Fruit fly (Drosophila melanogaster): ENCODE results near the gene X11Lbeta.
A peak's percentile ranks its signal among the peaks of the same experiment; 100 is the strongest.

The X11Lbeta gene

DNA sequence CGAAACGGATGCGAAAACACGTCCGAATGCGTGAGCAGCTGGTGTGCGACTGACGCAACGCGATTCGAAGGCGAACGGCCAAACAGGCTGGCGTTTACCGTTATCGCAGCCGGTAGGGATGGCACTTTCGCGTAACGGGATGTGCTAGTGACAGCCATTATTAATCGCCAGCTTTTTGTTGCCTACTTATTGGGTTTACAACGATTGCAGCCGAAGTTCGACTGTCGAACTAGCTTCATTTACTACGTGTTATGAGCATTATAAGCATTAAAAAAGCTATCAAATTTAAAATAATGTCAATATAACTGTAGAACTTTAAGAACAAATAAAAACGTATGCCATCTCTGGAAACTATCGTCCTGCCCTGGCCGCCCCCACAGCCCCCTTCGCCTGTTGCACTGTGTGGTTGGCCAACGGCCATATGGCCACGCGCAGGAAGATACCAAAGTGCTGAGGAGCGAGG is 130.1 kb downstream of the X11Lbeta start, which contains the start of gene Rph (continued):
- TF ChIP-seq pros (GFP tag; optimal IDR thresholded peaks at IDR 0.05), result no peak
- TF ChIP-seq HLH4C (GFP tag; IDR thresholded peaks at IDR 0.05; ENCODE audit: partially characterized antibody), result no peak
- no peak for TF ChIP-seq CG12219 (GFP tag; optimal IDR thresholded peaks at IDR 0.05)
- TF ChIP-seq hbn (GFP tag; IDR thresholded peaks at IDR 0.05; ENCODE audit: partially characterized antibody), result no peak
- no peak for TF ChIP-seq Elba2 (GFP tag; optimal IDR thresholded peaks at IDR 0.05)
- TF ChIP-seq gfzf (GFP tag; optimal IDR thresholded peaks at IDR 0.05), result no peak
- TF ChIP-seq CG3163 (GFP tag; optimal IDR thresholded peaks at IDR 0.05), result no peak
- TF ChIP-seq CG7745 (tag; optimal IDR thresholded peaks at IDR 0.05), result no peak
- no peak for TF ChIP-seq kni (GFP tag; optimal IDR thresholded peaks at IDR 0.05)
- no peak for TF ChIP-seq prd (optimal IDR thresholded peaks at IDR 0.05)
- TF ChIP-seq prd (GFP tag; IDR thresholded peaks at IDR 0.05), result peak; percentile 44; the same call in 1 of the 3 replicates
- TF ChIP-seq sna (GFP tag; IDR thresholded peaks at IDR 0.05; ENCODE audit: partially characterized antibody), result no peak
- no peak for TF ChIP-seq dmrt99B (tag; optimal IDR thresholded peaks at IDR 0.05)
- peak; percentile 40 for TF ChIP-seq CG13894 (tag; optimal IDR thresholded peaks at IDR 0.05)
- TF ChIP-seq CG14014 (GFP tag; IDR thresholded peaks at IDR 0.05), result 0 out of 2 replicates have a peak, but pooled peaks have one; percentile 16
- TF ChIP-seq gcm (GFP tag; optimal IDR thresholded peaks at IDR 0.05), result no peak
- no peak for TF ChIP-seq CG4328 (GFP tag; optimal IDR thresholded peaks at IDR 0.05)
- TF ChIP-seq CG1602 (GFP tag; optimal IDR thresholded peaks at IDR 0.05), result no peak
- TF ChIP-seq emc (GFP tag; optimal IDR thresholded peaks at IDR 0.05), result no peak
- no peak for TF ChIP-seq CG15479 (GFP tag; optimal IDR thresholded peaks at IDR 0.05)
- TF ChIP-seq gt (GFP tag; IDR thresholded peaks at IDR 0.05), result no peak
- TF ChIP-seq Dp (GFP tag; optimal IDR thresholded peaks at IDR 0.05), result no peak
- TF ChIP-seq CG13424 (tag; optimal IDR thresholded peaks at IDR 0.05), result no peak
- no peak for TF ChIP-seq CG17186 (GFP tag; optimal IDR thresholded peaks at IDR 0.05)
- TF ChIP-seq gro (GFP tag; optimal IDR thresholded peaks at IDR 0.05), result no peak
- TF ChIP-seq Atf6 (GFP tag; IDR thresholded peaks at IDR 0.05), result 0 out of 2 replicates have a peak, but pooled peaks have one; percentile 42
- TF ChIP-seq Optix (GFP tag; IDR thresholded peaks at IDR 0.05), result no peak
- TF ChIP-seq CG6175 (GFP tag; IDR thresholded peaks at IDR 0.05), result no peak
- no peak for TF ChIP-seq HLHmδ (GFP tag; optimal IDR thresholded peaks at IDR 0.05)
- TF ChIP-seq CkIIα-i1 (GFP tag; IDR thresholded peaks at IDR 0.05), result no peak
- peak; percentile 22 for TF ChIP-seq CG11504 (tag; optimal IDR thresholded peaks at IDR 0.05)
- peak; percentile 23 for TF ChIP-seq sug (tag; optimal IDR thresholded peaks at IDR 0.05)
- no peak for TF ChIP-seq p53 (GFP tag; optimal IDR thresholded peaks at IDR 0.05)
- TF ChIP-seq CG12071 (GFP tag; optimal IDR thresholded peaks at IDR 0.05), result no peak
- TF ChIP-seq fd3F (GFP tag; optimal IDR thresholded peaks at IDR 0.05), result no peak
- TF ChIP-seq CG31365 (tag; optimal IDR thresholded peaks at IDR 0.05), result no peak
- no peak for TF ChIP-seq CG8944 (GFP tag; optimal IDR thresholded peaks at IDR 0.05)
- TF ChIP-seq CG9215 (GFP tag; IDR thresholded peaks at IDR 0.05), result peak; percentile 39; the same call in 1 of the 2 replicates
- TF ChIP-seq CG14050 (GFP tag; IDR thresholded peaks at IDR 0.05), result no peak
- TF ChIP-seq CG10147 (GFP tag; optimal IDR thresholded peaks at IDR 0.05), result peak; percentile 31
- no peak for TF ChIP-seq shn (GFP tag; optimal IDR thresholded peaks at IDR 0.05)
- TF ChIP-seq CG16779 (GFP tag; IDR thresholded peaks at IDR 0.05), result no peak
- peak; percentile 21 for TF ChIP-seq CG7786 (GFP tag; optimal IDR thresholded peaks at IDR 0.05)
- no peak for TF ChIP-seq tx (GFP tag; optimal IDR thresholded peaks at IDR 0.05)
- no peak for TF ChIP-seq crc (GFP tag; optimal IDR thresholded peaks at IDR 0.05)
- TF ChIP-seq Dref (GFP tag; IDR thresholded peaks at IDR 0.05), result no peak
- TF ChIP-seq amos (GFP tag; IDR thresholded peaks at IDR 0.05; ENCODE audit: partially characterized antibody), result peak; percentile 36; the same call in 1 of the 2 replicates
- peak; percentile 19 for TF ChIP-seq CG15514 (GFP tag; optimal IDR thresholded peaks at IDR 0.05)
- no peak for TF ChIP-seq CG31441 (GFP tag; IDR thresholded peaks at IDR 0.05)
- no peak for TF ChIP-seq ap (GFP tag; IDR thresholded peaks at IDR 0.05)
- TF ChIP-seq z (GFP tag; IDR thresholded peaks at IDR 0.05), result no peak
